Worm (Caenorhabditis elegans): Measurements from ENCODE around the gene K07E3.9.
A peak's percentile ranks its signal among the peaks of the same experiment; 100 is the strongest.

Gene K07E3.9

ce11 chrX:8151409-8151808 is 43.4 kb downstream of the K07E3.9 start (continued):
- TF ChIP-seq snpc-3.4 (tag; optimal IDR thresholded peaks at IDR 0.05) (no peak), lin-54 (GFP tag; optimal IDR thresholded peaks at IDR 0.05) (no peak), Y95B8A.8 (GFP tag; IDR thresholded peaks at IDR 0.05) (no peak), F49E8.2 (tag; optimal IDR thresholded peaks at IDR 0.05; ENCODE audit: insufficient read depth) (no peak), die-1 (tag; optimal IDR thresholded peaks at IDR 0.05) (peak; percentile 25), F57A8.1 (GFP tag; optimal IDR thresholded peaks at IDR 0.05) (no peak), ztf-22 (GFP tag; optimal IDR thresholded peaks at IDR 0.05) (no peak), C06A6.2 (GFP tag; conservative IDR thresholded peaks at IDR 0.05) (no peak), snpc-4 (GFP tag; optimal IDR thresholded peaks at IDR 0.05) (no peak), snpc-4 (tag; optimal IDR thresholded peaks at IDR 0.05) (peak in 1 of 4 experiments; percentile 53), dox-1 (GFP tag; IDR thresholded peaks at IDR 0.05) (peak; percentile 50; the same call in 1 of the 2 replicates), lag-1 (GFP tag; IDR thresholded peaks at IDR 0.05) (no peak), sptf-2 (GFP tag; optimal IDR thresholded peaks at IDR 0.05) (no peak), Y53G8AR.9 (GFP tag; conservative IDR thresholded peaks at IDR 0.05) (no peak), ets-4 (GFP tag; optimal IDR thresholded peaks at IDR 0.05) (no peak), Y56A3A.18 (GFP tag; IDR thresholded peaks at IDR 0.05) (0 out of 2 replicates have a peak, but pooled peaks have one; percentile 37), sea-2 (GFP tag; IDR thresholded peaks at IDR 0.05) (no peak), Y79H2A.3 (GFP tag; conservative IDR thresholded peaks at IDR 0.05) (no peak), nfyb-1 (GFP tag; IDR thresholded peaks at IDR 0.05) (no peak), ztf-3 (GFP tag; optimal IDR thresholded peaks at IDR 0.05) (no peak), nhr-80 (tag; optimal IDR thresholded peaks at IDR 0.05) (no peak), aptf-3 (GFP tag; IDR thresholded peaks at IDR 0.05) (no peak), ceh-58 (GFP tag; IDR thresholded peaks at IDR 0.05) (no peak), snpc-1.1 (tag; optimal IDR thresholded peaks at IDR 0.05; ENCODE audit: insufficient read depth) (no peak), ceh-91 (GFP tag; IDR thresholded peaks at IDR 0.05) (no peak), pha-4 (tag; optimal IDR thresholded peaks at IDR 0.05) (no peak), hrde-1 (tag; optimal IDR thresholded peaks at IDR 0.05; ENCODE audit: borderline replicate concordance) (no peak), B0336.3 (GFP tag; IDR thresholded peaks at IDR 0.05) (no peak), mes-4 (tag; optimal IDR thresholded peaks at IDR 0.05) (no peak), attf-3 (GFP tag; conservative IDR thresholded peaks at IDR 0.05) (no peak), ekl-4 (GFP tag; IDR thresholded peaks at IDR 0.05) (no peak), hlh-12 (tag; optimal IDR thresholded peaks at IDR 0.05) (no peak), unc-62 (GFP tag; optimal IDR thresholded peaks at IDR 0.05) (no peak), ztf-26 (tag; optimal IDR thresholded peaks at IDR 0.05) (no peak), cebp-1 (GFP tag; IDR thresholded peaks at IDR 0.05) (no peak), cebp-1 (tag; optimal IDR thresholded peaks at IDR 0.05) (no peak), bed-1 (GFP tag; IDR thresholded peaks at IDR 0.05) (no peak), ccch-3 (GFP tag; optimal IDR thresholded peaks at IDR 0.05) (no peak), ceh-40 (GFP tag; IDR thresholded peaks at IDR 0.05) (no peak), hlh-26 (GFP tag; conservative IDR thresholded peaks at IDR 0.05) (no peak), Y53F4B.3 (GFP tag; IDR thresholded peaks at IDR 0.05) (no peak), fkh-3 (tag; optimal IDR thresholded peaks at IDR 0.05) (no peak), lin-26 (GFP tag; IDR thresholded peaks at IDR 0.05) (peak; percentile 66; the same call in 1 of the 2 replicates), ztf-25 (GFP tag; IDR thresholded peaks at IDR 0.05) (no peak), F57C9.4 (tag; optimal IDR thresholded peaks at IDR 0.05) (no peak), madf-8 (GFP tag; conservative IDR thresholded peaks at IDR 0.05) (no peak), him-1 (tag; optimal IDR thresholded peaks at IDR 0.05) (peak; percentile 64), tbp1 (GFP tag; optimal IDR thresholded peaks at IDR 0.05) (peak; percentile 85), chd-7 (tag; optimal IDR thresholded peaks at IDR 0.05) (no peak), lsl-1 (GFP tag; optimal IDR thresholded peaks at IDR 0.05) (no peak)

Measured in whole organism, young adult.